Fruit fly (Drosophila melanogaster) whole organism, embryonic: ENCODE data around the gene Pdh.

ENCODE experiments used
- Blimp-1 ChIP-seq: fragments of 200-800 bp; sonication (Bioruptor generic); optimal IDR thresholded peaks from 3 replicates; lab custom pipeline; 2018; ENCODE audit warnings: missing biosample characterization, missing genetic modification characterization, mild to moderate bottlenecking, moderate library complexity, missing genetic modification reagents
- CG11504 ChIP-seq: fragments of 200-800 bp; sonication (Bioruptor generic); optimal IDR thresholded peaks from 3 replicates; lab custom pipeline; 2019; ENCODE audit warnings: missing biosample characterization, mild to moderate bottlenecking, missing genetic modification characterization, moderate library complexity
- CG11696 ChIP-seq: fragments of 200-800 bp; sonication (Bioruptor generic); IDR thresholded peaks from 2 replicates; pipeline ENCODE4 v1.3.6; 2022; ENCODE audit warnings: missing biosample characterization, missing genetic modification characterization
- CG12391 ChIP-seq: fragments of 200-800 bp; sonication (Bioruptor generic); optimal IDR thresholded peaks from 3 replicates; lab custom pipeline; 2018; ENCODE audit warnings: missing biosample characterization, mild to moderate bottlenecking, missing genetic modification characterization, moderate library complexity
- CG17186 ChIP-seq: fragments of 200-800 bp; sonication (Bioruptor generic); optimal IDR thresholded peaks from 3 replicates; lab custom pipeline; 2017; ENCODE audit warnings: missing biosample characterization, missing genetic modification reagents, missing genetic modification characterization
- CG17385 ChIP-seq: fragments of 200-800 bp; sonication (Bioruptor generic); optimal IDR thresholded peaks from 3 replicates; lab custom pipeline; 2018; ENCODE audit warnings: missing biosample characterization, mild to moderate bottlenecking, missing genetic modification characterization
- CG17802 ChIP-seq: fragments of 200-800 bp; sonication (Bioruptor generic); optimal IDR thresholded peaks from 2 replicates; lab custom pipeline; 2018; ENCODE audit warnings: missing biosample characterization, mild to moderate bottlenecking, missing genetic modification characterization, moderate library complexity
- CG2120 ChIP-seq: fragments of 200-800 bp; sonication (Bioruptor generic); optimal IDR thresholded peaks from 3 replicates; lab custom pipeline; 2016; ENCODE audit warnings: missing biosample characterization, missing genetic modification characterization
- CG30020 ChIP-seq: fragments of 200-800 bp; optimal IDR thresholded peaks from 2 replicates; lab custom pipeline; 2019; ENCODE audit warnings: missing biosample characterization, mild to moderate bottlenecking, missing genetic modification characterization, moderate library complexity
- CG4404 ChIP-seq: fragments of 200-800 bp; sonication (Bioruptor generic); IDR thresholded peaks from 2 replicates; pipeline ENCODE4 v1.3.6; 2022; ENCODE audit warnings: missing biosample characterization, missing genetic modification characterization
- CG8359 ChIP-seq: fragments of 200-800 bp; sonication (Bioruptor generic); optimal IDR thresholded peaks from 2 replicates; lab custom pipeline; 2017; ENCODE audit warnings: missing biosample characterization, mild to moderate bottlenecking, missing genetic modification characterization, borderline replicate concordance
- CG9609 ChIP-seq: fragments of 200-800 bp; sonication (Bioruptor generic); optimal IDR thresholded peaks from 3 replicates; lab custom pipeline; 2016; ENCODE audit warnings: missing biosample characterization, missing genetic modification characterization
- CG9876 ChIP-seq: fragments of 200-800 bp; sonication (Bioruptor generic); optimal IDR thresholded peaks from 2 replicates; lab custom pipeline; 2016; ENCODE audit warnings: missing biosample characterization, missing genetic modification characterization
- Camta ChIP-seq: fragments of 200-800 bp; sonication (Bioruptor generic); optimal IDR thresholded peaks from 2 replicates; lab custom pipeline; 2016; ENCODE audit warnings: missing biosample characterization, missing genetic modification characterization
- Eip74EF ChIP-seq, 2 experiments: fragments of 200-800 bp in 1 of 2; fragments of >200 bp in 1 of 2; sonication (Bioruptor generic) in 1 of 2; optimal IDR thresholded peaks; 2 replicates each; lab custom pipeline; 2017 to 2019; ENCODE audit warnings: missing biosample characterization in 2 of 2, missing genetic modification characterization in 2 of 2, mild to moderate bottlenecking in 1 of 2, moderate library complexity in 1 of 2
- Ets65A ChIP-seq: fragments of 200-800 bp; sonication (Bioruptor generic); peaks from one replicate; lab custom pipeline; 2016; ENCODE audit warnings: missing biosample characterization, missing genetic modification characterization
- HHEX ChIP-seq: fragments of 200-800 bp; sonication (Bioruptor generic); optimal IDR thresholded peaks from 3 replicates; lab custom pipeline; 2017; ENCODE audit warnings: missing biosample characterization, mild to moderate bottlenecking, missing genetic modification characterization, missing genetic modification reagents
- HLH54F ChIP-seq: fragments of 200-800 bp; sonication (Bioruptor generic); optimal IDR thresholded peaks from 3 replicates; lab custom pipeline; 2016; ENCODE audit warnings: missing biosample characterization, missing genetic modification characterization
- Hmr ChIP-seq: fragments of 200-800 bp; sonication (Bioruptor generic); optimal IDR thresholded peaks from 3 replicates; lab custom pipeline; 2017; ENCODE audit warnings: mild to moderate bottlenecking, missing biosample characterization, missing genetic modification reagents, missing genetic modification characterization
- Jarid2 ChIP-seq: fragments of 200-800 bp; sonication (Bioruptor generic); optimal IDR thresholded peaks from 3 replicates; lab custom pipeline; 2017; ENCODE audit warnings: mild to moderate bottlenecking, missing biosample characterization, missing genetic modification reagents, missing genetic modification characterization
- Mad ChIP-seq: fragments of 200-800 bp; sonication (Bioruptor generic); optimal IDR thresholded peaks from 2 replicates; lab custom pipeline; 2016; ENCODE audit warnings: missing biosample characterization, missing genetic modification characterization
- Max ChIP-seq: fragments of 200-800 bp; sonication (Bioruptor generic); optimal IDR thresholded peaks from 2 replicates; lab custom pipeline; 2016; ENCODE audit warnings: missing biosample characterization, mild to moderate bottlenecking, missing genetic modification characterization
- Med ChIP-seq: fragments of 200-800 bp; sonication (Bioruptor generic); peaks from one replicate; lab custom pipeline; 2016; ENCODE audit warnings: missing biosample characterization, missing genetic modification characterization, mild to moderate bottlenecking, inconsistent platforms, moderate library complexity
- Rfx ChIP-seq: fragments of 200-800 bp; sonication (Bioruptor generic); IDR thresholded peaks from 2 replicates; pipeline ENCODE4 v1.3.6; 2022; ENCODE audit warnings: missing biosample characterization, missing genetic modification characterization
- Sin3A ChIP-seq: fragments of >200 bp; optimal IDR thresholded peaks from 2 replicates; lab custom pipeline; 2018
- Six4 ChIP-seq: fragments of 200-800 bp; sonication (Bioruptor generic); optimal IDR thresholded peaks from 2 replicates; lab custom pipeline; 2016; ENCODE audit warnings: missing biosample characterization, missing genetic modification characterization
- Sox100B ChIP-seq: fragments of 200-800 bp; sonication (Bioruptor generic); optimal IDR thresholded peaks from 3 replicates; lab custom pipeline; 2018; ENCODE audit warnings: missing biosample characterization, mild to moderate bottlenecking, missing genetic modification characterization
- Taf1 ChIP-seq: fragments of 200-800 bp; sonication (Bioruptor generic); IDR thresholded peaks from 2 replicates; pipeline ENCODE4 v1.3.6; 2022; ENCODE audit warnings: missing biosample characterization, missing genetic modification characterization
- ac ChIP-seq: fragments of 200-800 bp; sonication (Bioruptor generic); optimal IDR thresholded peaks from 3 replicates; lab custom pipeline; 2017; ENCODE audit warnings: missing biosample characterization, mild to moderate bottlenecking, missing genetic modification characterization
- ap ChIP-seq: fragments of 200-800 bp; sonication (Bioruptor generic); IDR thresholded peaks from 2 replicates; pipeline ENCODE4 v1.3.6; 2022; ENCODE audit warnings: missing biosample characterization, missing genetic modification characterization
- ase ChIP-seq: fragments of 200-800 bp; sonication (Bioruptor generic); IDR thresholded peaks from 3 replicates; pipeline ENCODE4 v1.3.6; 2022; ENCODE audit warnings: missing biosample characterization, missing genetic modification characterization
- dan ChIP-seq: fragments of 200-800 bp; sonication (Bioruptor generic); IDR thresholded peaks from 2 replicates; pipeline ENCODE4 v1.3.6; 2022; ENCODE audit warnings: missing biosample characterization, missing genetic modification characterization
- danr ChIP-seq: fragments of 200-800 bp; sonication (Bioruptor generic); IDR thresholded peaks from 2 replicates; pipeline ENCODE4 v1.3.6; 2022; ENCODE audit warnings: missing biosample characterization, missing genetic modification characterization
- emc ChIP-seq: fragments of 200-800 bp; sonication (Bioruptor generic); optimal IDR thresholded peaks from 2 replicates; lab custom pipeline; 2016; ENCODE audit warnings: missing biosample characterization, missing genetic modification characterization
- ind ChIP-seq: fragments of 200-800 bp; sonication (Bioruptor generic); optimal IDR thresholded peaks from 3 replicates; lab custom pipeline; 2016; ENCODE audit warnings: missing biosample characterization, missing genetic modification characterization
- lola ChIP-seq, 3 experiments: fragments of >200 bp in 2 of 3; fragments of 200-800 bp in 1 of 3; sonication (Bioruptor generic) in 1 of 3; optimal IDR thresholded peaks; 2 replicates each; lab custom pipeline; 2017 to 2019; ENCODE audit warnings: missing biosample characterization in 3 of 3, missing genetic modification characterization in 3 of 3, mild to moderate bottlenecking in 1 of 3, moderate library complexity in 1 of 3
- nerfin-2 ChIP-seq: fragments of 200-800 bp; sonication (Bioruptor generic); IDR thresholded peaks from 2 replicates; pipeline ENCODE4 v1.3.6; 2022; ENCODE audit warnings: missing biosample characterization, missing genetic modification characterization; ENCODE audit not compliant: partially characterized antibody
- nmo ChIP-seq: fragments of 200-800 bp; sonication (Bioruptor generic); optimal IDR thresholded peaks from 2 replicates; lab custom pipeline; 2018; ENCODE audit warnings: missing biosample characterization, mild to moderate bottlenecking, missing genetic modification characterization, moderate library complexity
- odd ChIP-seq: fragments of 200-800 bp; sonication (Bioruptor generic); optimal IDR thresholded peaks from 2 replicates; lab custom pipeline; 2017; ENCODE audit warnings: missing biosample characterization, mild to moderate bottlenecking, missing genetic modification characterization
- org-1 ChIP-seq: fragments of 200-800 bp; sonication (Bioruptor generic); optimal IDR thresholded peaks from 2 replicates; lab custom pipeline; 2017; ENCODE audit warnings: missing biosample characterization, missing genetic modification characterization
- pan ChIP-seq, 4 experiments: fragments of >200 bp in 3 of 4; fragments of 200-800 bp in 1 of 4; sonication (Bioruptor generic) in 1 of 4; optimal IDR thresholded peaks in 3 of 4; IDR thresholded peaks in 1 of 4; 2 replicates each; pipeline versions ENCODE4 v1.3.6 to Lab custom; 2017 to 2022; ENCODE audit warnings: missing biosample characterization in 2 of 4, missing genetic modification characterization in 2 of 4, mixed read lengths in 1 of 4
- psq ChIP-seq: fragments of 200-800 bp; sonication (Bioruptor generic); optimal IDR thresholded peaks from 2 replicates; lab custom pipeline; 2017; ENCODE audit warnings: missing biosample characterization, missing genetic modification characterization
- pum ChIP-seq: fragments of 200-800 bp; sonication (Bioruptor generic); optimal IDR thresholded peaks from 2 replicates; lab custom pipeline; 2016; ENCODE audit warnings: missing biosample characterization, missing genetic modification characterization
- run ChIP-seq: fragments of 200-800 bp; sonication (Bioruptor generic); optimal IDR thresholded peaks from 3 replicates; lab custom pipeline; 2018; ENCODE audit warnings: missing biosample characterization, mild to moderate bottlenecking, missing genetic modification characterization
- scrt ChIP-seq: fragments of 200-800 bp; sonication (Bioruptor generic); optimal IDR thresholded peaks from 2 replicates; lab custom pipeline; 2018; ENCODE audit warnings: missing biosample characterization, mild to moderate bottlenecking, missing genetic modification characterization, moderate library complexity
- stc ChIP-seq: fragments of 200-800 bp; sonication (Bioruptor generic); IDR thresholded peaks from 2 replicates; pipeline ENCODE4 v1.3.6; 2022; ENCODE audit warnings: missing biosample characterization, missing genetic modification characterization
- tap ChIP-seq: fragments of 200-800 bp; optimal IDR thresholded peaks from 3 replicates; lab custom pipeline; 2019; ENCODE audit warnings: missing biosample characterization, mild to moderate bottlenecking, missing genetic modification characterization, moderate library complexity
- trem ChIP-seq: fragments of 200-800 bp; optimal IDR thresholded peaks from 3 replicates; lab custom pipeline; 2019; ENCODE audit warnings: missing biosample characterization, mild to moderate bottlenecking, missing genetic modification characterization, moderate library complexity
- ttk ChIP-seq: fragments of 200-800 bp; sonication (Bioruptor generic); IDR thresholded peaks from 2 replicates; pipeline ENCODE4 v2.1.2; 2022; ENCODE audit warnings: missing biosample characterization, missing genetic modification characterization
- yki ChIP-seq: fragments of >200 bp; optimal IDR thresholded peaks from 3 replicates; lab custom pipeline; 2018

Gene Pdh

DNA sequence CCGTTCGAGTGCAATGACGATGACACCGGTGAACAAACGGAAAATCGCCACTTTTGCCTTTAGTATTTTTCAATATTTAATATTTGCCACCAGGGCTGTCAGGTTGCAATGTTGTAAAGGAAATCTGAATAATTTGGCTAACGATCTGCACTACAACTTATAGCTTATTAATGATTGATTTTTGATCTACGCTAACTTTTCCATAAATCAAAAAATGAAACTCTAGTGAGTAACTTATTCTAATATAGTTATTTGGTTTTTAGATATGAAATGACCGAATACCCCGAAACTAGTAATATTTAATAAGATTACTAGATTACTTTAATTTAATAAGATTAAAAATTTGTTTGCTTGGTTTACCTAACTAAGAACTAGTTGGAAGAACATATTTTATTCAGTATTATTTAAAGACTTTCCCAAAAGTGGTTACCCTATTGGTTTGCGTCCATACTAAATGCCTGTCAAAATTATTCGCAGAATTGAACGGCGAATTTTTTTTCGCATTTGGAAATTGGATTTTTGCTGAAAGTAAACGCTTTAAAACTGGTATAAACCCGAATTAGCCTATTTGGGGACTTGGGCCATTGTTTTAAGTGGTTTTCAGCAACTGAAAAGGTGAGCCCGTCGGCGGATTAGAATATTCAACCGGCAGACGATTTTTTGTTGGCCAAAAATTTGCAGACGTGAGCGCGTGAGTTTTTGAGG lies 31.9 kb upstream of the Pdh start, which contains the start of the genes Agpat3 and RAF2 (continued):
- TF ChIP-seq odd (GFP tag; lab: Kevin White, UChicago): no peak
- TF ChIP-seq CG17802 (tag; lab: Kevin White, UChicago): no peak
- no peak for TF ChIP-seq CG17385 (GFP tag; lab: Kevin White, UChicago)
- no peak for TF ChIP-seq Jarid2 (GFP tag; lab: Kevin White, UChicago)
- peak; percentile 19 for TF ChIP-seq Max (GFP tag; lab: Kevin White, UChicago)
- TF ChIP-seq Rfx: peak; percentile 61
- TF ChIP-seq Six4: peak; percentile 21
- no peak for TF ChIP-seq Mad (GFP tag; lab: Kevin White, UChicago)
- TF ChIP-seq CG11696: no peak
- TF ChIP-seq CG12391 (tag; lab: Kevin White, UChicago): peak; percentile 73
- TF ChIP-seq danr (GFP tag; lab: Robert Waterston, UW): no peak
- TF ChIP-seq yki (lab: Kevin White, UChicago): no peak
- no peak for TF ChIP-seq Eip74EF (GFP tag; optimal IDR thresholded peaks at IDR 0.05; lab: Kevin White, UChicago)
- TF ChIP-seq CG30020 (tag; lab: Kevin White, UChicago): peak; percentile 60
- no peak for TF ChIP-seq CG9876 (GFP tag; lab: Kevin White, UChicago)
- peak; percentile 32 for TF ChIP-seq Sox100B
- TF ChIP-seq trem (tag; lab: Kevin White, UChicago): no peak
- TF ChIP-seq nerfin-2: no peak
- TF ChIP-seq pan (optimal IDR thresholded peaks at IDR 0.05; lab: Kevin White, UChicago): no peak
- TF ChIP-seq pan (GFP tag; optimal IDR thresholded peaks at IDR 0.05 in 1 of 2, IDR thresholded peaks at IDR 0.05 in 1 of 2): peak in 1 of 2 experiments; percentile 5
- no peak for TF ChIP-seq ap (GFP tag; lab: Robert Waterston, UW)
- peak in 2 of 3 experiments; percentile 36 to 59 for TF ChIP-seq lola (GFP tag; optimal IDR thresholded peaks at IDR 0.05; lab: Kevin White, UChicago)
- no peak for TF ChIP-seq ttk (GFP tag; lab: Robert Waterston, UW)
- no peak for TF ChIP-seq HHEX (GFP tag; lab: Kevin White, UChicago)
- peak; percentile 85 for TF ChIP-seq Ets65A (GFP tag; lab: Kevin White, UChicago)
- no peak for TF ChIP-seq CG9609 (GFP tag; lab: Kevin White, UChicago)
- TF ChIP-seq emc (GFP tag; lab: Kevin White, UChicago): no peak
- peak; percentile 6 for TF ChIP-seq Camta (GFP tag; lab: Kevin White, UChicago)
- peak; percentile 82 for TF ChIP-seq Med (GFP tag; lab: Kevin White, UChicago)
- TF ChIP-seq org-1: no peak
- TF ChIP-seq scrt (GFP tag; lab: Kevin White, UChicago): no peak
- TF ChIP-seq ase (GFP tag; lab: Robert Waterston, UW): no peak
- no peak for TF ChIP-seq CG17186 (GFP tag; lab: Kevin White, UChicago)
- TF ChIP-seq psq (GFP tag; lab: Kevin White, UChicago): no peak
- TF ChIP-seq CG4404: no peak
- peak; percentile 22 for TF ChIP-seq tap (tag; lab: Kevin White, UChicago)
- no peak for TF ChIP-seq pum (GFP tag; lab: Kevin White, UChicago)
- peak; percentile 25 for TF ChIP-seq Blimp-1
- no peak for TF ChIP-seq Taf1 (GFP tag; lab: Robert Waterston, UW)
- no peak for TF ChIP-seq HLH54F (GFP tag; lab: Kevin White, UChicago)
- TF ChIP-seq Hmr (GFP tag; lab: Kevin White, UChicago): peak; percentile 36
- TF ChIP-seq nmo (GFP tag; lab: Kevin White, UChicago): peak; percentile 85
- peak; percentile 3 for TF ChIP-seq Sin3A (lab: Kevin White, UChicago)
- TF ChIP-seq ind (GFP tag; lab: Kevin White, UChicago): peak; percentile 54
- TF ChIP-seq stc (GFP tag; lab: Robert Waterston, UW): no peak
- no peak for TF ChIP-seq ac (GFP tag; lab: Kevin White, UChicago)
- TF ChIP-seq CG11504: peak; percentile 65
- no peak for TF ChIP-seq run (tag; lab: Kevin White, UChicago)
- TF ChIP-seq dan (GFP tag; lab: Robert Waterston, UW): no peak
- TF ChIP-seq CG8359 (GFP tag; lab: Kevin White, UChicago): no peak
- peak; percentile 34 for TF ChIP-seq CG2120 (GFP tag; lab: Kevin White, UChicago)
